Fruit fly (Drosophila melanogaster) whole organism, prepupa: ENCODE results near the gene fit.

Experiments used
- Eip93F ChIP-seq: fragments of 200-800 bp; sonication (Bioruptor generic); optimal IDR thresholded peaks from 2 replicates; lab custom pipeline; 2016; ENCODE audit warnings: missing biosample characterization, mild to moderate bottlenecking, missing genetic modification characterization
- Sox102F ChIP-seq: fragments of 200-800 bp; sonication (Bioruptor generic); optimal IDR thresholded peaks from 2 replicates; lab custom pipeline; 2016; ENCODE audit warnings: missing biosample characterization, mild to moderate bottlenecking, missing genetic modification characterization
- Sox15 ChIP-seq: fragments of 200-800 bp; sonication (Bioruptor generic); optimal IDR thresholded peaks from 3 replicates; lab custom pipeline; 2016; ENCODE audit warnings: missing biosample characterization, missing genetic modification characterization
- eg ChIP-seq: fragments of 200-800 bp; sonication (Bioruptor generic); IDR thresholded peaks from 3 replicates; pipeline ENCODE4 v1.3.6; 2022; ENCODE audit warnings: missing biosample characterization, missing genetic modification characterization
- lz ChIP-seq: fragments of 200-800 bp; sonication (Bioruptor generic); optimal IDR thresholded peaks from 3 replicates; lab custom pipeline; 2016; ENCODE audit warnings: missing biosample characterization, missing genetic modification characterization
- pdm3 ChIP-seq: fragments of 200-800 bp; sonication (Bioruptor generic); optimal IDR thresholded peaks from 3 replicates; lab custom pipeline; 2016; ENCODE audit warnings: missing biosample characterization, missing genetic modification characterization
- salr ChIP-seq, 2 experiments: fragments of 200-800 bp; sonication (Bioruptor generic); optimal IDR thresholded peaks; 3 replicates each; lab custom pipeline; 2016 to 2018; ENCODE audit warnings: missing biosample characterization in 2 of 2, missing genetic modification characterization in 2 of 2, mild to moderate bottlenecking in 1 of 2

- TF ChIP-seq pdm3 (GFP tag; lab: Kevin White, UChicago) (peak; percentile 82), Sox15 (GFP tag; lab: Kevin White, UChicago) (peak; percentile 43), Sox102F (GFP tag; lab: Kevin White, UChicago) (peak; percentile 72), eg (peak; percentile 90), salr (GFP tag; optimal IDR thresholded peaks at IDR 0.05; lab: Kevin White, UChicago) (peak; percentile 69 to 91), lz (GFP tag; lab: Kevin White, UChicago) (peak; percentile 64), Eip93F (GFP tag; lab: Kevin White, UChicago) (no peak)
These were observed 21.4 kb upstream of the fit start for dm6 chr3R:21905615-21906014.
